Worm (Caenorhabditis elegans): ENCODE results near the gene Y56A3A.16.

Y56A3A.16 gene

ce11 chrIII:11948437-11948836, 34.3 kb upstream of the Y56A3A.16 start:
- TF ChIP-seq pqm-1 (tag; optimal IDR thresholded peaks at IDR 0.05) (peak; percentile 13), lsy-12 (tag; optimal IDR thresholded peaks at IDR 0.05) (no peak), pha-4 (tag; optimal IDR thresholded peaks at IDR 0.05) (peak; percentile 4)

- peak; percentile 27 for TF ChIP-seq hmg-11 (tag; optimal IDR thresholded peaks at IDR 0.05)
- peak; percentile 21 for TF ChIP-seq nfya-1 (tag; optimal IDR thresholded peaks at IDR 0.05; ENCODE audit: insufficient read depth)
- peak; percentile 94 for TF ChIP-seq pha-4 (tag; optimal IDR thresholded peaks at IDR 0.05)
- peak; percentile 51 for TF ChIP-seq elt-2 (tag; optimal IDR thresholded peaks at IDR 0.05)
- TF ChIP-seq fos-1 (tag; optimal IDR thresholded peaks at IDR 0.05) = no peak
- no peak for TF ChIP-seq unc-62 (GFP tag; optimal IDR thresholded peaks at IDR 0.05)
- TF ChIP-seq pqm-1 (tag; optimal IDR thresholded peaks at IDR 0.05) = peak; percentile 76
Observed at ce11 chrIII:11947527-11947926, 33.4 kb upstream of the Y56A3A.16 start.

- TF ChIP-seq nfya-1 (tag; optimal IDR thresholded peaks at IDR 0.05; ENCODE audit: insufficient read depth) (peak; percentile 71), nhr-25 (tag; optimal IDR thresholded peaks at IDR 0.05) (no peak), nhr-11 (tag; optimal IDR thresholded peaks at IDR 0.05) (no peak), fkh-10 (GFP tag; optimal IDR thresholded peaks at IDR 0.05) (no peak), sea-2 (GFP tag; optimal IDR thresholded peaks at IDR 0.05) (no peak)
Observed at ce11 chrIII:11946973-11947372, 32.9 kb upstream of the Y56A3A.16 start, which contains the start of gene Y56A3A.7. Y56A3A.7 (minus strand) TSS chrIII:11947019.

DNA sequence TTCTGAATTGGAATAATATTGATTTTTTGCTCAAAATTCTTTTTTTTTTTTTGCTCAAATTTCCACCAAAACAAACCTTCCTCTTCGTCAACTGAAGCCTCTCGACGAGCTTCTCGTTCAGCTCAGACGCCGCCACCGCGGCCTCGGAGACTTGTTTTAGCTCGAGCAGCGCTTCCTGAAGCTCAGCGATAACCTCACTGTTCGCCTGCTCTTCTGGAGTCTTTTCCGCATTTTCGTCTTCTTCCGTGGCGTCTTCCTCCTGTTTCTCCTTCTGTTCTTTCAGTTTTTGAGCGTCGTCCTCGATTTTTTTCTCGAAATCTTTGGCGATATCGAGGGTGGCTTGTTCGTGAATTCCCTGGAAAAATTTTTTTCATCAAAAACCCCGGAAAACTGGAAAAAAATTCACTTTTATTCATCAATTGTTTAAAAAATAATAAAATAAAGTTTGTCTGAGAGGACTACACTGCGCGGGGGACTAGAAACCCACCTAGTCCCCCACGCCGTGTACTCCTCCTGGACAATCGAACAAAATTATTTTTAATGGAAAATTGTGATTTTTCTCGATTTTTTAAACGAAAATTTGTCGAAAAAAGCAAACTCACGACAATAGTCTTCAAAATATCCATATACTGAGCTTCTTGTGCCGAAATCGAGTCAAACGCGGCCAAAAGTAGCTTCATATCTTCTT, 32.1 kb upstream of the Y56A3A.16 start:
- peak; percentile 77 for TF ChIP-seq snpc-4 (tag; optimal IDR thresholded peaks at IDR 0.05)
- TF ChIP-seq skn-1 (tag; optimal IDR thresholded peaks at IDR 0.05) = peak; percentile 41
- no peak for TF ChIP-seq ceh-9 (tag; optimal IDR thresholded peaks at IDR 0.05)
- TF ChIP-seq nhr-23 (tag; optimal IDR thresholded peaks at IDR 0.05) = peak; percentile 86
- TF ChIP-seq pha-4 (tag; optimal IDR thresholded peaks at IDR 0.05) = peak; percentile 72
- TF ChIP-seq nfya-1 (tag; optimal IDR thresholded peaks at IDR 0.05; ENCODE audit: insufficient read depth) = peak; percentile 95
- peak; percentile 65 for TF ChIP-seq hmg-11 (tag; optimal IDR thresholded peaks at IDR 0.05)
- TF ChIP-seq ceh-82 (tag; optimal IDR thresholded peaks at IDR 0.05) = peak; percentile 17
- no peak for TF ChIP-seq nhr-11 (tag; optimal IDR thresholded peaks at IDR 0.05)
- peak; percentile 63 for TF ChIP-seq tbx-2 (tag; optimal IDR thresholded peaks at IDR 0.05)
- TF ChIP-seq nhr-43 (tag; optimal IDR thresholded peaks at IDR 0.05; ENCODE audit: poor library complexity, severe bottlenecking) = peak; percentile 96
- TF ChIP-seq R02D3.7 (tag; optimal IDR thresholded peaks at IDR 0.05) = peak; percentile 40
- TF ChIP-seq lin-39 (tag; optimal IDR thresholded peaks at IDR 0.05) = peak; percentile 63
- peak; percentile 46 for TF ChIP-seq nhr-25 (tag; optimal IDR thresholded peaks at IDR 0.05)
- no peak for TF ChIP-seq sea-2 (GFP tag; optimal IDR thresholded peaks at IDR 0.05)
- peak in 1 of 2 experiments; percentile 74 for TF ChIP-seq eor-1 (tag; optimal IDR thresholded peaks at IDR 0.05)
- peak; percentile 84 for TF ChIP-seq fkh-10 (GFP tag; optimal IDR thresholded peaks at IDR 0.05)
- TF ChIP-seq lin-15B (tag; optimal IDR thresholded peaks at IDR 0.05) = peak; percentile 90
- no peak for TF ChIP-seq pqm-1 (tag; optimal IDR thresholded peaks at IDR 0.05)
- TF ChIP-seq lsy-12 (tag; optimal IDR thresholded peaks at IDR 0.05) = peak; percentile 88
- TF ChIP-seq elt-3 (tag; optimal IDR thresholded peaks at IDR 0.05) = no peak
- peak; percentile 6 for TF ChIP-seq ama-1 (optimal IDR thresholded peaks at IDR 0.05)
- TF ChIP-seq egl-27 (tag; optimal IDR thresholded peaks at IDR 0.05) = no peak

- TF ChIP-seq nfya-1 (tag; optimal IDR thresholded peaks at IDR 0.05; ENCODE audit: insufficient read depth) (peak; percentile 56), ceh-28 (tag; optimal IDR thresholded peaks at IDR 0.05) (no peak), lin-15B (tag; optimal IDR thresholded peaks at IDR 0.05) (peak; percentile 10), pha-4 (tag; optimal IDR thresholded peaks at IDR 0.05) (no peak)
Observed at ce11 chrIII:11942664-11943063, 28.5 kb upstream of the Y56A3A.16 start.

- TF ChIP-seq pqm-1 (tag; optimal IDR thresholded peaks at IDR 0.05) (no peak), hmg-11 (tag; optimal IDR thresholded peaks at IDR 0.05) (no peak), nhr-12 (tag; optimal IDR thresholded peaks at IDR 0.05) (no peak), ztf-11 (tag; optimal IDR thresholded peaks at IDR 0.05) (no peak)
Observed at ce11 chrIII:11938525-11938924, 24.4 kb upstream of the Y56A3A.16 start.
